Worm (Caenorhabditis elegans): ENCODE measurements around the gene F36H5.4.

DNA sequence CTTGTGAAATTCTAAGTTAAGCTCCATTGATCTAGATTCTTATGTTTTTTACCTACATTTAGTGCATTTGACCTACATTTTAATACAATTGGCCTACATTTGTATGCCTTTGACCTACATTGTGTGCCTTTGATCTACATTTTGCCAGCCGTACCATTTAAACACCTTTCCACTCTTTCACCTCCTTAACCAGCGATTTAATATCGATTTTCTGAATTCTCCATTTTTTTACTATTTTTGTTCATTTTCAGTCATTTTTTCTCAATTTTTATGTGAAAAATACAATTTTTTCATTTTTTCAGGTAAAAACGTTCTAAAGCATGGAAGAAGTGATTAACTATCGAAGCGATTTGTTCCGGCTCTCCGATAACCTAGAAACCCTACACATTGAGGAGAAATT is 48.7 kb upstream of the F36H5.4 start, which contains the start of gene btb-7:
- no peak for TF ChIP-seq nhr-237 (tag; optimal IDR thresholded peaks at IDR 0.05)
- no peak for TF ChIP-seq snpc-4 (tag; optimal IDR thresholded peaks at IDR 0.05)
- TF ChIP-seq nhr-77 (tag; optimal IDR thresholded peaks at IDR 0.05) = no peak
- no peak for TF ChIP-seq ZK337.2 (GFP tag; IDR thresholded peaks at IDR 0.05)
- TF ChIP-seq unc-62 (GFP tag; optimal IDR thresholded peaks at IDR 0.05 in 1 of 2) = no peak
- TF ChIP-seq unc-62 (tag; optimal IDR thresholded peaks at IDR 0.05) = no peak
- TF ChIP-seq lin-15B (tag; optimal IDR thresholded peaks at IDR 0.05) = no peak
- TF ChIP-seq nhr-11 (tag; optimal IDR thresholded peaks at IDR 0.05) = no peak
- TF ChIP-seq Y105C5A.15 (GFP tag; IDR thresholded peaks at IDR 0.05) = no peak
- no peak for TF ChIP-seq nhr-41 (GFP tag; IDR thresholded peaks at IDR 0.05)
- no peak for TF ChIP-seq lsy-2 (tag; optimal IDR thresholded peaks at IDR 0.05)
- no peak for TF ChIP-seq ztf-11 (tag; optimal IDR thresholded peaks at IDR 0.05)

Data from whole organism, L4 larva.